Worm (Caenorhabditis elegans) whole organism, L1 larva: ENCODE measurements around the gene Y77E11A.12.

Experiments
- C04F5.9 ChIP-seq: sonication (generic microtip); optimal IDR thresholded peaks from 2 replicates; lab custom pipeline; 2016; ENCODE audit warnings: missing genetic modification characterization, missing compliant biosample characterization
- C16A3.4 ChIP-seq: fragments of 150-350 bp; optimal IDR thresholded peaks from 2 replicates; lab custom pipeline; 2014; ENCODE audit warnings: missing biosample characterization, missing genetic modification characterization
- C34B4.2 ChIP-seq: sonication (generic microtip); optimal IDR thresholded peaks from 2 replicates; lab custom pipeline; 2017; ENCODE audit warnings: mild to moderate bottlenecking, missing genetic modification characterization, missing compliant biosample characterization
- Y116A8C.19 ChIP-seq: sonication (generic microtip); optimal IDR thresholded peaks from 2 replicates; lab custom pipeline; 2016; ENCODE audit warnings: missing compliant biosample characterization, missing genetic modification characterization, borderline replicate concordance
- alr-1 ChIP-seq: fragments of 200-800 bp; sonication (Bioruptor generic); optimal IDR thresholded peaks from 2 replicates; lab custom pipeline; 2018; ENCODE audit warnings: borderline replicate concordance, mild to moderate bottlenecking, missing genetic modification characterization, missing compliant biosample characterization
- aly-2 ChIP-seq: fragments of 150-350 bp; optimal IDR thresholded peaks from 2 replicates; lab custom pipeline; 2014; ENCODE audit warnings: missing biosample characterization, missing genetic modification characterization
- ama-1 ChIP-seq: fragments of 150-350 bp; optimal IDR thresholded peaks from 2 replicates; lab custom pipeline; 2014
- ceh-63 ChIP-seq: fragments of 200-800 bp; sonication (Bioruptor generic); optimal IDR thresholded peaks from 2 replicates; lab custom pipeline; 2018; ENCODE audit warnings: mild to moderate bottlenecking, missing genetic modification characterization, missing compliant biosample characterization
- ceh-8 ChIP-seq: fragments of 200-800 bp; sonication (Bioruptor generic); optimal IDR thresholded peaks from 2 replicates; lab custom pipeline; 2018; ENCODE audit warnings: mild to moderate bottlenecking, missing genetic modification characterization, moderate library complexity, missing compliant biosample characterization
- ceh-90 ChIP-seq: sonication (generic microtip); optimal IDR thresholded peaks from 2 replicates; lab custom pipeline; 2016; ENCODE audit warnings: missing genetic modification characterization, missing compliant biosample characterization
- ces-1 ChIP-seq: fragments of 150-350 bp; optimal IDR thresholded peaks from 2 replicates; lab custom pipeline; 2014; ENCODE audit warnings: missing biosample characterization, missing genetic modification reagents, missing genetic modification characterization
- dpl-1 ChIP-seq, 3 experiments: fragments of 150-350 bp in 2 of 3; sonication (generic microtip) in 1 of 3; optimal IDR thresholded peaks; 2 replicates each; lab custom pipeline; 2014 to 2017; ENCODE audit warnings: missing biosample characterization in 3 of 3, missing genetic modification characterization in 3 of 3, missing genetic modification reagents in 3 of 3
- dsc-1 ChIP-seq: sonication (generic microtip); optimal IDR thresholded peaks from 2 replicates; lab custom pipeline; 2016; ENCODE audit warnings: mild to moderate bottlenecking, missing genetic modification characterization, missing compliant biosample characterization
- elt-3 ChIP-seq, 6 experiments: fragments of 150-350 bp in 1 of 6; sonication (generic microtip); optimal IDR thresholded peaks; 2 replicates each; lab custom pipeline; 2017 to 2018; ENCODE audit warnings: missing biosample characterization in 6 of 6, missing genetic modification characterization in 6 of 6, inconsistent platforms in 1 of 6
- ets-5 ChIP-seq: fragments of 200-800 bp; sonication (Bioruptor generic); IDR thresholded peaks from 2 replicates; pipeline ENCODE4 v1.3.6; 2022; ENCODE audit warnings: missing genetic modification characterization, missing compliant biosample characterization
- fkh-10 ChIP-seq: sonication (generic microtip); optimal IDR thresholded peaks from 2 replicates; lab custom pipeline; 2017; ENCODE audit warnings: missing biosample characterization, missing genetic modification reagents, missing genetic modification characterization
- grh-1 ChIP-seq: fragments of 200-800 bp; sonication (Bioruptor generic); IDR thresholded peaks from 2 replicates; pipeline ENCODE4 v1.3.6; 2022; ENCODE audit warnings: missing genetic modification reagents, missing genetic modification characterization, missing compliant biosample characterization
- hlh-17 ChIP-seq: fragments of 200-800 bp; sonication (Bioruptor generic); optimal IDR thresholded peaks from 2 replicates; lab custom pipeline; 2018; ENCODE audit warnings: missing genetic modification characterization, mild to moderate bottlenecking, missing compliant biosample characterization, moderate library complexity, borderline replicate concordance
- hlh-4 ChIP-seq: sonication (generic microtip); optimal IDR thresholded peaks from 2 replicates; lab custom pipeline; 2016; ENCODE audit warnings: mild to moderate bottlenecking, missing genetic modification characterization, missing compliant biosample characterization
- irx-1 ChIP-seq: sonication (generic microtip); optimal IDR thresholded peaks from 2 replicates; lab custom pipeline; 2016; ENCODE audit warnings: missing genetic modification characterization, missing compliant biosample characterization
- jun-1 ChIP-seq: fragments of 150-350 bp; optimal IDR thresholded peaks from 2 replicates; lab custom pipeline; 2014; ENCODE audit warnings: missing biosample characterization, missing genetic modification reagents, missing genetic modification characterization
- lin-13 ChIP-seq: fragments of 150-350 bp; optimal IDR thresholded peaks from 2 replicates; lab custom pipeline; 2014; ENCODE audit warnings: missing biosample characterization, missing genetic modification reagents, missing genetic modification characterization
- lin-15B ChIP-seq: fragments of 150-350 bp; sonication (generic microtip); optimal IDR thresholded peaks from 3 replicates; lab custom pipeline; 2014; ENCODE audit warnings: missing biosample characterization, missing genetic modification characterization
- lin-35 ChIP-seq, 2 experiments: fragments of 150-350 bp; optimal IDR thresholded peaks; 2 replicates each; lab custom pipeline; 2014; ENCODE audit warnings: missing biosample characterization in 2 of 2, missing genetic modification characterization in 2 of 2, missing genetic modification reagents in 2 of 2
- lir-3 ChIP-seq: sonication (generic microtip); optimal IDR thresholded peaks from 2 replicates; lab custom pipeline; 2016; ENCODE audit warnings: mild to moderate bottlenecking, missing genetic modification characterization, moderate library complexity, missing compliant biosample characterization; ENCODE audit not compliant: poor library complexity
- mab-9 ChIP-seq: fragments of 200-800 bp; sonication (Bioruptor generic); IDR thresholded peaks from 2 replicates; pipeline ENCODE4 v1.3.6; 2022; ENCODE audit warnings: missing genetic modification reagents, missing genetic modification characterization, missing compliant biosample characterization
- mdl-1 ChIP-seq, 2 experiments: fragments of 150-350 bp; optimal IDR thresholded peaks; 2 replicates each; lab custom pipeline; 2014 to 2017; ENCODE audit warnings: missing biosample characterization in 2 of 2, missing genetic modification characterization in 2 of 2, inconsistent platforms in 1 of 2
- mep-1 ChIP-seq: fragments of 150-350 bp; optimal IDR thresholded peaks from 2 replicates; lab custom pipeline; 2014; ENCODE audit warnings: missing biosample characterization, missing genetic modification characterization
- nhr-12 ChIP-seq: sonication (generic microtip); optimal IDR thresholded peaks from 2 replicates; lab custom pipeline; 2017; ENCODE audit warnings: missing biosample characterization, missing genetic modification characterization
- nhr-20 ChIP-seq: sonication (generic microtip); optimal IDR thresholded peaks from 2 replicates; lab custom pipeline; 2016; ENCODE audit warnings: mild to moderate bottlenecking, missing genetic modification characterization, missing compliant biosample characterization
- nhr-47 ChIP-seq: sonication (generic microtip); optimal IDR thresholded peaks from 2 replicates; lab custom pipeline; 2016; ENCODE audit warnings: mild to moderate bottlenecking, missing genetic modification characterization, moderate library complexity, missing compliant biosample characterization
- nhr-76 ChIP-seq: sonication (generic microtip); optimal IDR thresholded peaks from 2 replicates; lab custom pipeline; 2017; ENCODE audit warnings: missing biosample characterization, missing genetic modification characterization
- nhr-84 ChIP-seq: sonication (generic microtip); optimal IDR thresholded peaks from 2 replicates; lab custom pipeline; 2017; ENCODE audit warnings: missing biosample characterization, missing genetic modification characterization
- rnt-1 ChIP-seq: sonication (generic microtip); optimal IDR thresholded peaks from 2 replicates; lab custom pipeline; 2016; ENCODE audit warnings: mild to moderate bottlenecking, missing genetic modification characterization, moderate library complexity, missing compliant biosample characterization
- snu-23 ChIP-seq: sonication (generic microtip); optimal IDR thresholded peaks from 2 replicates; lab custom pipeline; 2016; ENCODE audit warnings: missing genetic modification characterization, missing compliant biosample characterization
- sup-37 ChIP-seq: fragments of 200-800 bp; sonication (Bioruptor generic); optimal IDR thresholded peaks from 2 replicates; lab custom pipeline; 2018; ENCODE audit warnings: mild to moderate bottlenecking, missing genetic modification characterization, missing compliant biosample characterization
- swsn-7 ChIP-seq: sonication (generic microtip); optimal IDR thresholded peaks from 2 replicates; lab custom pipeline; 2016; ENCODE audit warnings: missing genetic modification characterization, missing compliant biosample characterization
- tlp-1 ChIP-seq: fragments of 150-350 bp; optimal IDR thresholded peaks from 2 replicates; lab custom pipeline; 2014; ENCODE audit warnings: missing biosample characterization, missing genetic modification characterization
- unc-30 ChIP-seq: sonication (generic microtip); optimal IDR thresholded peaks from 2 replicates; lab custom pipeline; 2017; ENCODE audit warnings: missing biosample characterization, missing genetic modification characterization
- unc-62 ChIP-seq: fragments of 150-350 bp; optimal IDR thresholded peaks from 2 replicates; lab custom pipeline; 2014; ENCODE audit warnings: missing biosample characterization, missing genetic modification reagents, missing genetic modification characterization
- unc-86 ChIP-seq: sonication (generic microtip); optimal IDR thresholded peaks from 2 replicates; lab custom pipeline; 2016; ENCODE audit warnings: missing genetic modification characterization, missing compliant biosample characterization
- zip-4 ChIP-seq: fragments of 200-800 bp; sonication (Bioruptor generic); optimal IDR thresholded peaks from 2 replicates; lab custom pipeline; 2018; ENCODE audit warnings: mild to moderate bottlenecking, missing genetic modification characterization, moderate library complexity, missing compliant biosample characterization
- ztf-11 ChIP-seq, 2 experiments: sonication (generic microtip); optimal IDR thresholded peaks; 2 replicates each; lab custom pipeline; 2016 to 2017; ENCODE audit warnings: missing genetic modification characterization in 2 of 2, missing biosample characterization in 1 of 2, missing compliant biosample characterization in 1 of 2
- ztf-4 ChIP-seq: fragments of 150-350 bp; optimal IDR thresholded peaks from 2 replicates; lab custom pipeline; 2014; ENCODE audit warnings: missing biosample characterization, missing genetic modification characterization

Y77E11A.12 gene

DNA sequence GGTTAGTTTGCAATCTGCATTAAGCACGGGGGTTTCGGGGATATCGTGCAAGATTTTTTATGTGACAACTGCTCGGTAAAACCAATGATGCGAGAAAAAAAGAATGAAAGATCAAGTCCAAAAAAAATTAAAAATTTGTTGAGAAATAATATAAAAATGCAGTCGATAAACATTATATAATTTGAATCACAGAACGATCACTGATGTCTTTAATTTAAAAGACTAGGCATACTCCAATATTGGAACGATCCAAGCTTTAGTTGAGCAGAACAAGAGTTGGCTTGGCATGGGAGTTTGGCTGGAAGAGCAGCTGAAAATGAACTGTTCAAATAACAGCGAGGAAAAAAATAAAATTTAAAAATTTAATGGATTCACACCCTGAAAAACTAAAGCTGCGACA, 47.6 kb downstream of the Y77E11A.12 start, which contains the start of gene clec-171:
clec-171 (minus strand) TSS at position 101 of the 400 bp plus-strand sequence.
- no peak for TF ChIP-seq snu-23 (GFP tag; lab: Kevin White, UChicago)
- no peak for TF ChIP-seq grh-1 (GFP tag; lab: Robert Waterston, UW)
- TF ChIP-seq unc-62 (GFP tag; lab: Kevin White, UChicago), result no peak
- no peak for TF ChIP-seq hlh-4 (tag; lab: Kevin White, UChicago)
- no peak for TF ChIP-seq nhr-12 (tag; lab: Kevin White, UChicago)
- no peak for TF ChIP-seq C04F5.9 (tag; lab: Kevin White, UChicago)
- TF ChIP-seq dpl-1 (GFP tag; optimal IDR thresholded peaks at IDR 0.05; lab: Kevin White, UChicago), result no peak
- no peak for TF ChIP-seq ceh-8 (GFP tag; lab: Kevin White, UChicago)
- TF ChIP-seq unc-86 (tag; lab: Kevin White, UChicago), result no peak
- TF ChIP-seq nhr-47 (tag; lab: Kevin White, UChicago), result no peak
- no peak for TF ChIP-seq hlh-17 (GFP tag; lab: Kevin White, UChicago)
- TF ChIP-seq ceh-90 (tag; lab: Kevin White, UChicago), result no peak
- TF ChIP-seq alr-1 (tag; lab: Kevin White, UChicago), result no peak
- no peak for TF ChIP-seq ztf-11 (tag; optimal IDR thresholded peaks at IDR 0.05; lab: Kevin White, UChicago)
- no peak for TF ChIP-seq nhr-76
- no peak for TF ChIP-seq rnt-1 (tag; lab: Kevin White, UChicago)
- no peak for TF ChIP-seq ztf-4
- no peak for TF ChIP-seq swsn-7 (tag; lab: Kevin White, UChicago)
- TF ChIP-seq C16A3.4 (tag; lab: Kevin White, UChicago), result no peak

DNA sequence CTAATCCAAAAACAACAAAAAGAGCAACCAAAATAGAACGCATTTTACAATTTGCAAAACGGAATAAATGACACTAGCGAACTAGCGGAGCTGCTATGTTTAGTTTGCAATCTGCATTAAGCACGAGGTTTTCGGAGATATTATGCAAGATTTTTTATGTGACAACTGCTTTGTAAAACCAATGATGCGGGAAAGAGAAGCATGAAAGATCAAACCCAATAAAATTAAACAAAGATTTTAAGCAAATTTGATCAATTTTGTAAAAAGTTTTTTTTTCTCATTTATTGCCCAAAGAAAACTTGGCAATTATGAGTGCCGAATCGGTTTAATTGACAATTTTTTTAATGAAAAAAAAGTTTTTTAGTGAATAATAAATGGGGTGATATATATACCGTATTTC, 49.9 kb downstream of the Y77E11A.12 start, which contains the start of gene Y77E11A.8:
Y77E11A.8 (minus strand) TSS at position 101 of the 400 bp plus-strand sequence.
- TF ChIP-seq mdl-1 (tag; optimal IDR thresholded peaks at IDR 0.05; lab: Kevin White, UChicago) (no peak), sup-37 (no peak), ama-1 (lab: Kevin White, UChicago) (no peak), mab-9 (no peak)

DNA sequence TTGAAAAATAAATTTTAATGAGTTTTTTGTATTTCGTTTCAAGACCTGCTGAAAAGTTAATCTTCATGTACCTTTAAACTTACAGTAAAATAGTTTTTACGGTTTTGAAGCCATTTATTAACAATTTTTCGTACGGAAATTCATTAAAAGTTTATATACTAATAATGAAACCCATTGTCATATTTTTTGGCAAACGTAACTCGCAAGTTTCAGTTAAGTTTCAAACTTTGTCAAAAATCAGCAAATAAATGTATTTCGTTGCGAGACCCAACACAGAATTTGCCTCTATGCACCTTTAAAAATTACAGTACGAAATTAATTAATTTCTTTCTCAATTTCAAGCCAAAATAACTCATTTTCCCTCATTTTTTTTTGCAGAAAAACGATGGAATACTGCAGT, 54.3 kb downstream of the Y77E11A.12 start, which contains the start of gene jtr-1:
jtr-1 (plus strand) TSS at position 327 of the 400 bp plus-strand sequence.
- TF ChIP-seq aly-2 (tag; lab: Kevin White, UChicago) (no peak), tlp-1 (tag; lab: Kevin White, UChicago) (no peak)

DNA sequence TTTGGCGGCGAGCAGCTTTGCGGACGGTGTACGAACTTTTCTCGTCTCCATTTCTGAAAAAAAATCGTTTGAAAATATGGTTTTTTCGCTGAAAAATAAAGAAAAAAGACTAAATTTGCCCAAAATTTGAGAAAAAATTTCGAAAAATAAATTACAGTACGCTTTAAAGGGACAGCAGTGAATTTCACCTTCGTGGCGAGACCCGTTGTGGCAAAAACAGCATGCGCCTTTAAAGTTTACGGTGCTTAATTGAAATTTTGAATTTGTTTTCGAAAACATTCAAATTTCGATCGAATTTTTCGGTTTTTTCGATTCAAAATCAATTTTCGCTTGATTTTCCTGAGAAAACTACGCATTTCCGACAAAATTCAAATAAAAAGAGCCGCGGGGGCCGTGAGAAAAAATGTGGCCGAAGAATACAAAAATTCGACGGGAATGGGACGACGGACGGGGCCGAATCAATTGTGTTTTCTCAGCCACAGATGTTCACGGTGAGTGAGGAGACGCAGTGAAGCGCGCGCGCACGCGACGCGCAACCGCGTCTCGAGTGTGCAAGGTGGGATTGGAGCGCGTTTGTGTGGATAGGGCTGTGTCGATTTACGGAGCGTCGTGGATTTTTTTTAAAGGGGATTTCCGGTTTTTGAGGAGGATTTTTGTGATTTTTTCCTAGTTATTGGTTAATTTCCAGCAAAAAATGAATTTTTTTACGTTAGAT, 55.0 kb downstream of the Y77E11A.12 start, which contains the start of gene Y77E11A.7:
Y77E11A.7 (minus strand) TSS at position 55 of the 715 bp plus-strand sequence.
- TF ChIP-seq Y116A8C.19 (tag; lab: Kevin White, UChicago) (no peak), nhr-84 (tag; lab: Kevin White, UChicago) (no peak), C04F5.9 (tag; lab: Kevin White, UChicago) (peak; percentile 61), C34B4.2 (tag; lab: Kevin White, UChicago) (no peak), ceh-63 (GFP tag; lab: Kevin White, UChicago) (no peak), ces-1 (GFP tag; lab: Kevin White, UChicago) (no peak), aly-2 (tag; lab: Kevin White, UChicago) (peak; percentile 41), mep-1 (peak; percentile 75), nhr-20 (peak; percentile 86), alr-1 (tag; lab: Kevin White, UChicago) (no peak), ztf-11 (tag; optimal IDR thresholded peaks at IDR 0.05; lab: Kevin White, UChicago) (peak in 1 of 2 experiments; percentile 58), unc-30 (tag; lab: Kevin White, UChicago) (no peak), ztf-4 (no peak), lin-35 (GFP tag; optimal IDR thresholded peaks at IDR 0.05; lab: Kevin White, UChicago) (peak; percentile 92 to 94), mdl-1 (tag; optimal IDR thresholded peaks at IDR 0.05; lab: Kevin White, UChicago) (peak in 1 of 2 experiments; percentile 87), irx-1 (tag; lab: Kevin White, UChicago) (peak; percentile 61), lin-13 (GFP tag; lab: Kevin White, UChicago) (peak; percentile 97), ceh-8 (GFP tag; lab: Kevin White, UChicago) (no peak), ets-5 (GFP tag; lab: Robert Waterston, UW) (no peak), ceh-90 (tag; lab: Kevin White, UChicago) (peak; percentile 32), lin-15B (tag; lab: Kevin White, UChicago) (peak; percentile 99), dsc-1 (tag; lab: Kevin White, UChicago) (peak; percentile 68), zip-4 (GFP tag; lab: Kevin White, UChicago) (no peak), jun-1 (peak; percentile 73), lir-3 (tag; lab: Kevin White, UChicago) (no peak), elt-3 (tag; optimal IDR thresholded peaks at IDR 0.05; lab: Kevin White, UChicago) (peak in 5 of 6 experiments; percentile 46 to 84 (median 71)), fkh-10 (GFP tag; lab: Kevin White, UChicago) (peak; percentile 92)
